Fruit fly (Drosophila melanogaster): ENCODE measurements around the gene CG45603.

dm6 chrX:12259436-12259835 is 15.0 kb upstream of the CG45603 start:
- TF ChIP-seq EcR (GFP tag; optimal IDR thresholded peaks at IDR 0.05), result no peak
- TF ChIP-seq Dll (optimal IDR thresholded peaks at IDR 0.05), result no peak
- TF ChIP-seq CG8478 (optimal IDR thresholded peaks at IDR 0.05), result no peak
- no peak for TF ChIP-seq pan (optimal IDR thresholded peaks at IDR 0.05)
- TF ChIP-seq usp (GFP tag; optimal IDR thresholded peaks at IDR 0.05), result no peak
